Worm (Caenorhabditis elegans) whole organism, L3 larva: ENCODE results near the gene R07C3.13.

Source experiments
- nhr-11 ChIP-seq: fragments of 150-350 bp; optimal IDR thresholded peaks from 2 replicates; lab custom pipeline; 2014; ENCODE audit warnings: missing biosample characterization, missing genetic modification characterization
- nhr-23 ChIP-seq: fragments of 150-350 bp; optimal IDR thresholded peaks from 2 replicates; lab custom pipeline; 2014; ENCODE audit warnings: missing biosample characterization, missing genetic modification reagents, missing genetic modification characterization
- nhr-237 ChIP-seq: fragments of 150-350 bp; optimal IDR thresholded peaks from 2 replicates; lab custom pipeline; 2014; ENCODE audit warnings: missing biosample characterization, missing genetic modification characterization
- nhr-76 ChIP-seq: fragments of 150-350 bp; sonication (generic microtip); optimal IDR thresholded peaks from 5 replicates; lab custom pipeline; 2014; ENCODE audit warnings: missing biosample characterization, missing genetic modification characterization
- nhr-77 ChIP-seq: fragments of 150-350 bp; optimal IDR thresholded peaks from 2 replicates; lab custom pipeline; 2014; ENCODE audit warnings: missing biosample characterization, missing genetic modification characterization
- pha-4 ChIP-seq: fragments of 150-350 bp; optimal IDR thresholded peaks from 2 replicates; lab custom pipeline; 2014; ENCODE audit warnings: missing biosample characterization, missing genetic modification reagents, missing genetic modification characterization
- unc-62 ChIP-seq: fragments of 150-350 bp; sonication (generic microtip); optimal IDR thresholded peaks from 4 replicates; lab custom pipeline; 2014; ENCODE audit warnings: missing biosample characterization, missing genetic modification reagents, missing genetic modification characterization
- ztf-11 ChIP-seq: fragments of 150-350 bp; optimal IDR thresholded peaks from 2 replicates; lab custom pipeline; 2014; ENCODE audit warnings: missing biosample characterization, missing genetic modification characterization

ce11 chrII:920326-920725 lies 6.9 kb downstream of the R07C3.13 start:
- TF ChIP-seq nhr-76 (no peak), nhr-237 (tag; lab: Kevin White, UChicago) (no peak), nhr-23 (tag; lab: Kevin White, UChicago) (no peak), unc-62 (GFP tag; lab: Kevin White, UChicago) (no peak), pha-4 (tag; lab: Kevin White, UChicago) (no peak), ztf-11 (tag; lab: Kevin White, UChicago) (no peak), nhr-11 (tag; lab: Kevin White, UChicago) (no peak), nhr-77 (tag; lab: Kevin White, UChicago) (no peak)
